Worm (Caenorhabditis elegans) whole organism, late embryonic: ENCODE measurements around the gene srh-272.

Experiments used
- C38D4.7 ChIP-seq: fragments of 200-800 bp; sonication (Bioruptor generic); optimal IDR thresholded peaks from 2 replicates; lab custom pipeline; 2018; ENCODE audit warnings: mild to moderate bottlenecking, missing genetic modification characterization, moderate library complexity, missing compliant biosample characterization
- F13H6.1 ChIP-seq: sonication (generic microtip); optimal IDR thresholded peaks from 2 replicates; lab custom pipeline; 2016; ENCODE audit warnings: missing genetic modification characterization, missing compliant biosample characterization
- K02D7.2 ChIP-seq: sonication (generic microtip); optimal IDR thresholded peaks from 2 replicates; lab custom pipeline; 2017; ENCODE audit warnings: mild to moderate bottlenecking, missing genetic modification characterization, missing compliant biosample characterization
- K09A11.1 ChIP-seq: sonication (generic microtip); optimal IDR thresholded peaks from 2 replicates; lab custom pipeline; 2017; ENCODE audit warnings: antibody characterized with exemption, mild to moderate bottlenecking, missing genetic modification characterization, missing compliant biosample characterization; ENCODE audit not compliant: insufficient read depth
- ahr-1 ChIP-seq: sonication (generic microtip); optimal IDR thresholded peaks from 2 replicates; lab custom pipeline; 2016; ENCODE audit warnings: missing genetic modification characterization, missing compliant biosample characterization
- ceh-19 ChIP-seq: fragments of 200-800 bp; sonication (Bioruptor generic); optimal IDR thresholded peaks from 2 replicates; lab custom pipeline; 2018; ENCODE audit warnings: mild to moderate bottlenecking, missing genetic modification characterization, missing compliant biosample characterization
- ceh-2 ChIP-seq: sonication (generic microtip); optimal IDR thresholded peaks from 2 replicates; lab custom pipeline; 2016; ENCODE audit warnings: missing genotype, missing genetic modification characterization, missing compliant biosample characterization
- ceh-24 ChIP-seq: sonication (generic microtip); optimal IDR thresholded peaks from 2 replicates; lab custom pipeline; 2016; ENCODE audit warnings: mild to moderate bottlenecking, missing genetic modification characterization, missing compliant biosample characterization
- ceh-48 ChIP-seq: sonication (generic microtip); optimal IDR thresholded peaks from 2 replicates; lab custom pipeline; 2016; ENCODE audit warnings: missing genetic modification characterization, inconsistent platforms, missing compliant biosample characterization
- ceh-6 ChIP-seq: fragments of 200-800 bp; sonication (Bioruptor generic); optimal IDR thresholded peaks from 2 replicates; lab custom pipeline; 2018; ENCODE audit warnings: mild to moderate bottlenecking, missing genetic modification characterization, missing compliant biosample characterization
- che-1 ChIP-seq: sonication (generic microtip); optimal IDR thresholded peaks from 2 replicates; lab custom pipeline; 2016; ENCODE audit warnings: mild to moderate bottlenecking, missing genetic modification characterization, missing compliant biosample characterization
- dve-1 ChIP-seq: sonication (generic microtip); optimal IDR thresholded peaks from 2 replicates; lab custom pipeline; 2017; ENCODE audit warnings: antibody characterized with exemption, mild to moderate bottlenecking, missing genetic modification characterization, missing compliant biosample characterization
- elt-4 ChIP-seq: sonication (generic microtip); optimal IDR thresholded peaks from 2 replicates; lab custom pipeline; 2016; ENCODE audit warnings: missing genetic modification characterization, missing compliant biosample characterization
- fax-1 ChIP-seq: sonication (generic microtip); optimal IDR thresholded peaks from 2 replicates; lab custom pipeline; 2016; ENCODE audit warnings: missing genotype, missing genetic modification characterization, missing compliant biosample characterization
- fkh-6 ChIP-seq: sonication (generic microtip); optimal IDR thresholded peaks from 2 replicates; lab custom pipeline; 2016; ENCODE audit warnings: missing genetic modification characterization, missing compliant biosample characterization
- hlh-15 ChIP-seq: sonication (generic microtip); optimal IDR thresholded peaks from 2 replicates; lab custom pipeline; 2016; ENCODE audit warnings: missing genetic modification characterization, missing compliant biosample characterization
- hlh-30 ChIP-seq: sonication (generic microtip); optimal IDR thresholded peaks from 2 replicates; lab custom pipeline; 2017; ENCODE audit warnings: antibody characterized with exemption, missing genetic modification characterization, missing compliant biosample characterization; ENCODE audit not compliant: insufficient read depth
- hlh-6 ChIP-seq: sonication (generic microtip); optimal IDR thresholded peaks from 2 replicates; lab custom pipeline; 2016; ENCODE audit warnings: missing genotype, missing genetic modification characterization, missing compliant biosample characterization
- hlh-8 ChIP-seq: sonication (generic microtip); optimal IDR thresholded peaks from 2 replicates; lab custom pipeline; 2016; ENCODE audit warnings: missing genotype, missing genetic modification characterization, missing compliant biosample characterization
- lim-6 ChIP-seq: sonication (generic microtip); optimal IDR thresholded peaks from 2 replicates; lab custom pipeline; 2016; ENCODE audit warnings: missing genetic modification characterization, missing compliant biosample characterization
- mec-3 ChIP-seq: sonication (generic microtip); optimal IDR thresholded peaks from 2 replicates; lab custom pipeline; 2016; ENCODE audit warnings: borderline replicate concordance, missing genetic modification characterization, missing compliant biosample characterization
- nfya-1 ChIP-seq: sonication (generic microtip); optimal IDR thresholded peaks from 2 replicates; lab custom pipeline; 2017; ENCODE audit warnings: missing genetic modification characterization, mild to moderate bottlenecking, missing compliant biosample characterization, antibody characterized with exemption, moderate library complexity
- nhr-11 ChIP-seq: fragments of 150-350 bp; optimal IDR thresholded peaks from 2 replicates; lab custom pipeline; 2014; ENCODE audit warnings: missing biosample characterization, missing genetic modification characterization
- nhr-232 ChIP-seq: sonication (generic microtip); optimal IDR thresholded peaks from 2 replicates; lab custom pipeline; 2016; ENCODE audit warnings: missing genetic modification characterization, missing compliant biosample characterization
- pag-3 ChIP-seq: sonication (generic microtip); optimal IDR thresholded peaks from 2 replicates; lab custom pipeline; 2016; ENCODE audit warnings: missing compliant biosample characterization, missing genetic modification characterization, borderline replicate concordance
- pha-2 ChIP-seq: sonication (generic microtip); optimal IDR thresholded peaks from 2 replicates; lab custom pipeline; 2017; ENCODE audit warnings: mild to moderate bottlenecking, missing genetic modification characterization, missing compliant biosample characterization
- ref-2 ChIP-seq: sonication (generic microtip); optimal IDR thresholded peaks from 2 replicates; lab custom pipeline; 2016; ENCODE audit warnings: missing genetic modification characterization, missing compliant biosample characterization
- sox-4 ChIP-seq: sonication (generic microtip); optimal IDR thresholded peaks from 2 replicates; lab custom pipeline; 2017; ENCODE audit warnings: mild to moderate bottlenecking, missing genetic modification characterization, inconsistent platforms, missing compliant biosample characterization
- syd-9 ChIP-seq: sonication (generic microtip); optimal IDR thresholded peaks from 2 replicates; lab custom pipeline; 2016; ENCODE audit warnings: mild to moderate bottlenecking, missing genetic modification characterization, moderate library complexity, missing compliant biosample characterization
- ttx-3 ChIP-seq: sonication (generic microtip); optimal IDR thresholded peaks from 2 replicates; lab custom pipeline; 2016; ENCODE audit warnings: missing genetic modification reagents, missing genetic modification characterization, missing compliant biosample characterization
- unc-3 ChIP-seq, 2 experiments: fragments of 200-800 bp in 1 of 2; sonication (Bioruptor generic) in 1 of 2; sonication (generic microtip) in 1 of 2; conservative IDR thresholded peaks in 1 of 2; optimal IDR thresholded peaks in 1 of 2; 2 replicates each; pipeline versions ENCODE4 v1.3.6 to Lab custom; 2016 to 2022; ENCODE audit warnings: missing compliant biosample characterization in 2 of 2, missing genetic modification characterization in 2 of 2, missing genetic modification reagents in 1 of 2
- unc-55 ChIP-seq: sonication (generic microtip); optimal IDR thresholded peaks from 2 replicates; lab custom pipeline; 2017; ENCODE audit warnings: missing biosample characterization, missing genetic modification reagents, missing genetic modification characterization
- unc-86 ChIP-seq: sonication (generic microtip); optimal IDR thresholded peaks from 2 replicates; lab custom pipeline; 2016; ENCODE audit warnings: missing genetic modification characterization, missing compliant biosample characterization
- zip-5 ChIP-seq: sonication (generic microtip); optimal IDR thresholded peaks from 2 replicates; lab custom pipeline; 2016; ENCODE audit warnings: missing genetic modification characterization, missing compliant biosample characterization

The srh-272 gene

DNA sequence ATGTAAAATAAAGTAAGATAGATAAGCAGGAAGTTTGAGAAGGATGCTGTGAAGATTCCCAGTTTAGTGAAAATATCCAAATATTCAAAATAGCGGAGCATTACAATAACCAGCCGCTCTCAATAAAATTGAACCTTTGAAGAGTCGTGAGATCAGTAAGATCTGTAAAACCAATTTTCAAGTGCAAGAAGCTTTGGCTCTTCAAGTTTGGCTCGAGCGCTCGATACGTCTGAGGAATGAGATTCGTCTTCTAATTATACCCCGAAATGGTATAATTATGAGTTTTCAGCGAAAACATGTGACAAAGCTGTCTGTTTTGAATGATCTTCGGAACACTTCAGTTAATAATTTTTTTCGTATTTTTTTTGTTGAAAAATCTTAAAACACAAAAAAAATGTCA, 36.7 kb downstream of the srh-272 start, which contains the start of gene str-46:
Gene str-46 (minus strand): TSS at position 101 of the 400 bp plus-strand sequence.
- TF ChIP-seq K02D7.2 (tag; lab: Kevin White, UChicago) (no peak), C38D4.7 (no peak), zip-5 (tag; lab: Kevin White, UChicago) (no peak), elt-4 (tag; lab: Kevin White, UChicago) (no peak), ceh-2 (tag; lab: Kevin White, UChicago) (no peak), nfya-1 (tag; lab: Kevin White, UChicago) (no peak), pag-3 (tag; lab: Kevin White, UChicago) (no peak), nhr-11 (tag; lab: Kevin White, UChicago) (no peak), che-1 (tag; lab: Kevin White, UChicago) (no peak), nhr-232 (tag; lab: Kevin White, UChicago) (no peak), fax-1 (tag; lab: Kevin White, UChicago) (no peak), ahr-1 (tag; lab: Kevin White, UChicago) (no peak)

DNA sequence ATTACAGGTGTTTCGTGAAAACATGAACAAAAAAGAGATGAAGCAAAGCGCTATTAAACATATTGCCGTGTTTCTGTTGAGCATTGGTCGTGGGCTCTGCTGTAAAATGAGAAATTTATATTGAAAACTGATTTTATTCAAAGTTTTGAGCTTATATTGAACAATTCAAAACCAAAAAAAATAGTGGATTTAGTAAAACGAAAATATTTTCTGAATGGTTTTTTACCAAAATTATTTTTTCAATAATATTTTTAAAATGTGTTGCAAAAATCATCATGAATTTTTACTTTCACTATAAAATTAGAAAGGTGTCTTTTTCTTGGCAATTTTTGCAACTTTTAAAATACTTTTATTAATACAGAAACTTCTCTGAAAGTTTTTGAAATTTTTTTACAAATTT, 40.1 kb downstream of the srh-272 start, which contains the start of gene C31B8.7:
Gene C31B8.7 (minus strand): TSS at position 101 of the 400 bp plus-strand sequence.
- no peak for TF ChIP-seq F13H6.1 (tag; lab: Kevin White, UChicago)
- TF ChIP-seq K02D7.2 (tag; lab: Kevin White, UChicago), result no peak
- no peak for TF ChIP-seq lim-6 (tag; lab: Kevin White, UChicago)
- TF ChIP-seq elt-4 (tag; lab: Kevin White, UChicago), result no peak
- TF ChIP-seq ceh-48, result no peak
- no peak for TF ChIP-seq ceh-24 (tag; lab: Kevin White, UChicago)
- TF ChIP-seq sox-4 (tag; lab: Kevin White, UChicago), result no peak
- no peak for TF ChIP-seq hlh-15
- TF ChIP-seq ref-2 (tag; lab: Kevin White, UChicago), result no peak
- TF ChIP-seq fkh-6 (tag; lab: Kevin White, UChicago), result no peak

DNA sequence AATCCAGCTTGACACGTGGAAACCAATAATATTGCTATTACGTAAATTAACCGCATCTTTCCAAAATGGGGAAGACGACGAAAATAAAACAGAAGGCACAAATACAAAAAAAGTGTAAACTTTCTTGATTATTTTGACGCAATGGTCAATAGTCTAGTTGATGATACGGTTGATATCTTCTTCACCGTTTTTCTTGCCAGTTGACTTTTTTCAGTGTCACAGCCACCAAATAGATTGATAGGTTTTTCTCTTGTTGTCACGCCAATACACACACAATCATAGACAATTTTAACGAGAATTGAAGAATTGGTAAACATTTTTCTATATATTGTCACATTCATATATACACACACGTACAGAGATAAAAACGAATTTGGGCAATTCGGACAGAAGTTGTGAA, 46.4 kb downstream of the srh-272 start, which contains the start of gene zmp-3:
Gene zmp-3 (minus strand): TSS at position 101 of the 400 bp plus-strand sequence.
- TF ChIP-seq hlh-8 (tag; lab: Kevin White, UChicago), result no peak
- TF ChIP-seq unc-3 (GFP tag; conservative IDR thresholded peaks at IDR 0.05; lab: Robert Waterston, UW), result no peak
- TF ChIP-seq unc-3 (tag; optimal IDR thresholded peaks at IDR 0.05; lab: Kevin White, UChicago), result no peak
- TF ChIP-seq nhr-232 (tag; lab: Kevin White, UChicago), result no peak
- no peak for TF ChIP-seq unc-86 (tag; lab: Kevin White, UChicago)
- TF ChIP-seq hlh-6 (tag; lab: Kevin White, UChicago), result no peak
- no peak for TF ChIP-seq ttx-3 (tag; lab: Kevin White, UChicago)

DNA sequence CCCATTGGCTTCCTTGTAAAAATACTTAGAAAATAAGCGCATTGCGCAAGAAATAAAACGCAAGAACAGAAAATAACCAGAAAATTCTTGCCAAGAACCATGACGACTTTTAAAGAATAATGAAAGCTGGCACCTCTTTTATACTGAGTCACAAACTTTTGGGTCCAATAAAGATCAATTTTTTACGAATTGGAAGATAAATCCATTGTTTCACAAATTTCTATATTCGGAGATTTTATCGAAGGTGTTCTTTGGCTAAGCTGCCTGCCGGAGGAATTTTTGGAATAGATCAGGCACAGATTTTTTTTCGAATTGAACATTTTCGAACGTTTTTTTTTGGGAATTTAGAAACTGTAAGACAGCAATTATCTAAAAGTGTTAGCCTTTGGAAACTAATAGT, 49.8 kb downstream of the srh-272 start, which contains the start of gene C31B8.9:
Gene C31B8.9 (minus strand): TSS at position 101 of the 400 bp plus-strand sequence.
- TF ChIP-seq syd-9 (tag; lab: Kevin White, UChicago), result no peak
- no peak for TF ChIP-seq ceh-6 (GFP tag; lab: Kevin White, UChicago)
- no peak for TF ChIP-seq ceh-24 (tag; lab: Kevin White, UChicago)
- TF ChIP-seq elt-4 (tag; lab: Kevin White, UChicago), result no peak
- no peak for TF ChIP-seq C38D4.7
- TF ChIP-seq unc-3 (GFP tag; conservative IDR thresholded peaks at IDR 0.05; lab: Robert Waterston, UW), result no peak
- TF ChIP-seq unc-3 (tag; optimal IDR thresholded peaks at IDR 0.05; lab: Kevin White, UChicago), result no peak
- TF ChIP-seq mec-3 (tag; lab: Kevin White, UChicago), result no peak
- TF ChIP-seq pha-2 (tag; lab: Kevin White, UChicago), result no peak
- no peak for TF ChIP-seq ahr-1 (tag; lab: Kevin White, UChicago)
- TF ChIP-seq dve-1 (tag; lab: Kevin White, UChicago), result no peak
- TF ChIP-seq K09A11.1, result no peak
- no peak for TF ChIP-seq unc-55 (GFP tag; lab: Kevin White, UChicago)
- no peak for TF ChIP-seq ceh-19 (GFP tag; lab: Kevin White, UChicago)
- TF ChIP-seq fax-1 (tag; lab: Kevin White, UChicago), result no peak
- no peak for TF ChIP-seq hlh-30 (tag; lab: Kevin White, UChicago)
